Fruit fly (Drosophila melanogaster) whole organism, embryonic: Measurements from ENCODE around the gene Rcd2.

Experiments
- ATbp ChIP-seq: fragments of 200-800 bp; sonication (Bioruptor generic); optimal IDR thresholded peaks from 2 replicates; lab custom pipeline; 2017; ENCODE audit warnings: missing biosample characterization, mild to moderate bottlenecking, missing genetic modification characterization, missing genetic modification reagents
- BEAF-32 ChIP-seq: fragments of 200-800 bp; sonication (Bioruptor generic); optimal IDR thresholded peaks from 3 replicates; lab custom pipeline; 2017; ENCODE audit warnings: missing biosample characterization, missing genetic modification characterization, mild to moderate bottlenecking, moderate library complexity, missing genetic modification reagents
- CG10147 ChIP-seq: fragments of 200-800 bp; sonication (Bioruptor generic); optimal IDR thresholded peaks from 2 replicates; lab custom pipeline; 2019; ENCODE audit warnings: missing biosample characterization, mild to moderate bottlenecking, missing genetic modification characterization, moderate library complexity
- CG10565 ChIP-seq: fragments of 200-800 bp; sonication (Bioruptor generic); optimal IDR thresholded peaks from 3 replicates; lab custom pipeline; 2016; ENCODE audit warnings: missing biosample characterization, mild to moderate bottlenecking, missing genetic modification characterization
- CG10654 ChIP-seq: fragments of 200-800 bp; sonication (Bioruptor generic); optimal IDR thresholded peaks from 2 replicates; lab custom pipeline; 2016; ENCODE audit warnings: missing biosample characterization, missing genetic modification characterization
- CG10979 ChIP-seq: fragments of 200-800 bp; sonication (Bioruptor generic); optimal IDR thresholded peaks from 2 replicates; lab custom pipeline; 2018; ENCODE audit warnings: missing biosample characterization, mild to moderate bottlenecking, missing genetic modification characterization, moderate library complexity
- CG12769 ChIP-seq: fragments of 200-800 bp; sonication (Bioruptor generic); optimal IDR thresholded peaks from 2 replicates; lab custom pipeline; 2019; ENCODE audit warnings: missing biosample characterization, mild to moderate bottlenecking, missing genetic modification characterization, moderate library complexity
- CG13296 ChIP-seq: fragments of 200-800 bp; sonication (Bioruptor generic); optimal IDR thresholded peaks from 3 replicates; lab custom pipeline; 2018; ENCODE audit warnings: missing biosample characterization, mild to moderate bottlenecking, missing genetic modification characterization
- CG14965 ChIP-seq: fragments of 200-800 bp; sonication (Bioruptor generic); optimal IDR thresholded peaks from 2 replicates; lab custom pipeline; 2016; ENCODE audit warnings: missing biosample characterization, missing genetic modification characterization, borderline replicate concordance
- CG18599 ChIP-seq: fragments of 200-800 bp; sonication (Bioruptor generic); optimal IDR thresholded peaks from 3 replicates; lab custom pipeline; 2017; ENCODE audit warnings: missing biosample characterization, missing genetic modification characterization, mild to moderate bottlenecking, moderate library complexity, missing genetic modification reagents
- CG2116 ChIP-seq: fragments of 200-800 bp; sonication (Bioruptor generic); optimal IDR thresholded peaks from 3 replicates; lab custom pipeline; 2018; ENCODE audit warnings: missing biosample characterization, mild to moderate bottlenecking, missing genetic modification characterization
- CG2120 ChIP-seq: fragments of 200-800 bp; sonication (Bioruptor generic); optimal IDR thresholded peaks from 3 replicates; lab custom pipeline; 2016; ENCODE audit warnings: missing biosample characterization, missing genetic modification characterization
- CG31365 ChIP-seq: fragments of 200-800 bp; sonication (Bioruptor generic); optimal IDR thresholded peaks from 2 replicates; lab custom pipeline; 2018; ENCODE audit warnings: missing biosample characterization, mild to moderate bottlenecking, missing genetic modification characterization
- CG32772 ChIP-seq: fragments of 200-800 bp; sonication (Bioruptor generic); IDR thresholded peaks from 2 replicates; pipeline ENCODE4 v1.3.6; 2022; ENCODE audit warnings: missing biosample characterization, missing genetic modification characterization
- CG6791 ChIP-seq: fragments of 200-800 bp; sonication (Bioruptor generic); IDR thresholded peaks from 3 replicates; pipeline ENCODE4 v1.3.6; 2022; ENCODE audit warnings: missing biosample characterization, missing genetic modification characterization; ENCODE audit not compliant: partially characterized antibody
- CG8388 ChIP-seq: fragments of 200-800 bp; sonication (Bioruptor generic); optimal IDR thresholded peaks from 2 replicates; lab custom pipeline; 2019; ENCODE audit warnings: missing biosample characterization, mild to moderate bottlenecking, missing genetic modification characterization, moderate library complexity
- CG8765 ChIP-seq: fragments of 200-800 bp; sonication (Bioruptor generic); IDR thresholded peaks from 2 replicates; pipeline ENCODE4 v1.3.6; 2022; ENCODE audit warnings: missing biosample characterization, missing genetic modification characterization
- CG9797 ChIP-seq: fragments of 200-800 bp; sonication (Bioruptor generic); optimal IDR thresholded peaks from 3 replicates; lab custom pipeline; 2018; ENCODE audit warnings: missing biosample characterization, mild to moderate bottlenecking, missing genetic modification characterization
- CG9932 ChIP-seq: fragments of 200-800 bp; sonication (Bioruptor generic); IDR thresholded peaks from 2 replicates; pipeline ENCODE4 v1.3.6; 2022; ENCODE audit warnings: missing biosample characterization, missing genetic modification characterization
- E2f2 ChIP-seq: fragments of 200-800 bp; sonication (Bioruptor generic); IDR thresholded peaks from 2 replicates; pipeline ENCODE4 v1.3.6; 2022; ENCODE audit warnings: missing biosample characterization, missing genetic modification characterization
- MBD-R2 ChIP-seq: fragments of 200-800 bp; sonication (Bioruptor generic); IDR thresholded peaks from 2 replicates; pipeline ENCODE4 v1.3.6; 2022; ENCODE audit warnings: missing biosample characterization, missing genetic modification characterization
- MESR4 ChIP-seq: fragments of 200-800 bp; sonication (Bioruptor generic); optimal IDR thresholded peaks from 2 replicates; lab custom pipeline; 2018; ENCODE audit warnings: missing biosample characterization, mild to moderate bottlenecking, missing genetic modification characterization, moderate library complexity
- Nf-YC ChIP-seq: fragments of 200-800 bp; optimal IDR thresholded peaks from 3 replicates; lab custom pipeline; 2019; ENCODE audit warnings: missing biosample characterization, mild to moderate bottlenecking, missing genetic modification characterization, moderate library complexity
- Pdp1 ChIP-seq, 2 experiments: fragments of 200-800 bp; sonication (Bioruptor generic); optimal IDR thresholded peaks; 3 replicates each; lab custom pipeline; 2016; ENCODE audit warnings: missing biosample characterization in 2 of 2, missing genetic modification characterization in 2 of 2, mild to moderate bottlenecking in 1 of 2, moderate library complexity in 1 of 2
- Side ChIP-seq: fragments of 200-800 bp; sonication (Bioruptor generic); optimal IDR thresholded peaks from 2 replicates; lab custom pipeline; 2016; ENCODE audit warnings: missing biosample characterization, missing genetic modification characterization
- Sox102F ChIP-seq: fragments of 200-800 bp; sonication (Bioruptor generic); optimal IDR thresholded peaks from 2 replicates; lab custom pipeline; 2018; ENCODE audit warnings: missing biosample characterization, mild to moderate bottlenecking, missing genetic modification characterization, moderate library complexity
- Spps ChIP-seq: fragments of 200-800 bp; sonication (Bioruptor generic); optimal IDR thresholded peaks from 2 replicates; lab custom pipeline; 2018; ENCODE audit warnings: missing biosample characterization, mild to moderate bottlenecking, missing genetic modification characterization
- Trl ChIP-seq, 3 experiments: fragments of >200 bp in 2 of 3; fragments of 200-800 bp in 1 of 3; sonication (Bioruptor generic) in 1 of 3; optimal IDR thresholded peaks; 2 replicates in 1 of 3; 3 replicates in 2 of 3; lab custom pipeline; 2016 to 2017; ENCODE audit warnings: missing biosample characterization in 1 of 3, missing genetic modification characterization in 1 of 3
- Usf ChIP-seq: fragments of 200-800 bp; sonication (Bioruptor generic); optimal IDR thresholded peaks from 2 replicates; lab custom pipeline; 2017; ENCODE audit warnings: missing genotype, missing biosample characterization, missing genetic modification characterization
- bab2 ChIP-seq: fragments of 200-800 bp; sonication (Bioruptor generic); optimal IDR thresholded peaks from 2 replicates; lab custom pipeline; 2016; ENCODE audit warnings: missing biosample characterization, missing genetic modification characterization
- bbx ChIP-seq: fragments of 200-800 bp; sonication (Bioruptor generic); IDR thresholded peaks from 2 replicates; pipeline ENCODE4 v1.3.6; 2022; ENCODE audit warnings: missing biosample characterization, missing genetic modification characterization; ENCODE audit not compliant: partially characterized antibody
- cg ChIP-seq: fragments of 200-800 bp; sonication (Bioruptor generic); optimal IDR thresholded peaks from 3 replicates; lab custom pipeline; 2019; ENCODE audit warnings: missing biosample characterization, mild to moderate bottlenecking, missing genetic modification characterization, moderate library complexity
- chn ChIP-seq: fragments of 200-800 bp; sonication (Bioruptor generic); optimal IDR thresholded peaks from 2 replicates; lab custom pipeline; 2016; ENCODE audit warnings: missing biosample characterization, missing genetic modification characterization
- disco-r ChIP-seq: fragments of 200-800 bp; sonication (Bioruptor generic); optimal IDR thresholded peaks from 2 replicates; lab custom pipeline; 2016; ENCODE audit warnings: missing biosample characterization, missing genetic modification characterization
- dmrt11E ChIP-seq: fragments of 200-800 bp; sonication (Bioruptor generic); optimal IDR thresholded peaks from 3 replicates; lab custom pipeline; 2018; ENCODE audit warnings: missing biosample characterization, mild to moderate bottlenecking, missing genetic modification characterization, moderate library complexity
- mam ChIP-seq: fragments of 200-800 bp; sonication (Bioruptor generic); optimal IDR thresholded peaks from 3 replicates; lab custom pipeline; 2016; ENCODE audit warnings: missing biosample characterization, missing genetic modification characterization
- nau ChIP-seq: fragments of 200-800 bp; sonication (Bioruptor generic); optimal IDR thresholded peaks from 3 replicates; lab custom pipeline; 2017; ENCODE audit warnings: missing biosample characterization, mild to moderate bottlenecking, missing genetic modification characterization, missing genetic modification reagents
- pnt ChIP-seq: fragments of 200-800 bp; sonication (Bioruptor generic); optimal IDR thresholded peaks from 3 replicates; lab custom pipeline; 2016; ENCODE audit warnings: missing biosample characterization, missing genetic modification characterization
- pros ChIP-seq: fragments of 200-800 bp; sonication (Bioruptor generic); optimal IDR thresholded peaks from 3 replicates; lab custom pipeline; 2019; ENCODE audit warnings: missing biosample characterization, mild to moderate bottlenecking, missing genetic modification characterization, moderate library complexity
- ro ChIP-seq: fragments of 200-800 bp; sonication (Bioruptor generic); IDR thresholded peaks from 2 replicates; pipeline ENCODE4 v1.3.6; 2022; ENCODE audit warnings: missing biosample characterization, missing genetic modification characterization
- run ChIP-seq: fragments of 200-800 bp; sonication (Bioruptor generic); optimal IDR thresholded peaks from 3 replicates; lab custom pipeline; 2018; ENCODE audit warnings: missing biosample characterization, mild to moderate bottlenecking, missing genetic modification characterization
- slbo ChIP-seq: fragments of 200-800 bp; sonication (Bioruptor generic); IDR thresholded peaks from 2 replicates; pipeline ENCODE4 v1.3.6; 2022; ENCODE audit warnings: missing biosample characterization, missing genetic modification characterization
- stwl ChIP-seq: fragments of 200-800 bp; sonication (Bioruptor generic); optimal IDR thresholded peaks from 3 replicates; lab custom pipeline; 2018; ENCODE audit warnings: missing biosample characterization, mild to moderate bottlenecking, missing genetic modification characterization, moderate library complexity
- vvl ChIP-seq: fragments of 200-800 bp; sonication (Bioruptor generic); IDR thresholded peaks from 2 replicates; pipeline ENCODE4 v1.3.6; 2022; ENCODE audit warnings: missing biosample characterization, missing genetic modification characterization

Gene Rcd2

dm6 chr3L:20497124-20497996 is 42.9 kb downstream of the Rcd2 start, which contains the start of gene CG32425 (continued):
- peak; percentile 5 for TF ChIP-seq CG18599
- TF ChIP-seq E2f2 (GFP tag; lab: Robert Waterston, UW) = peak; percentile 51
- TF ChIP-seq MESR4 (GFP tag; lab: Kevin White, UChicago) = peak; percentile 23
- peak; percentile 44 for TF ChIP-seq CG2116
- TF ChIP-seq CG9797 (GFP tag; lab: Kevin White, UChicago) = peak; percentile 35
- peak; percentile 45; the same call in 1 of the 2 replicates for TF ChIP-seq slbo (GFP tag; lab: Robert Waterston, UW)
- peak; percentile 28 for TF ChIP-seq CG2120 (GFP tag; lab: Kevin White, UChicago)
- peak; percentile 8 for TF ChIP-seq CG10654 (GFP tag; lab: Kevin White, UChicago)
- TF ChIP-seq CG13296 (GFP tag; lab: Kevin White, UChicago) = peak; percentile 6
- peak; percentile 54 for TF ChIP-seq bbx (GFP tag; lab: Robert Waterston, UW)
- peak; percentile 35; the same call in 1 of the 2 replicates for TF ChIP-seq CG9932 (GFP tag; lab: Robert Waterston, UW)
- TF ChIP-seq Pdp1 (GFP tag; optimal IDR thresholded peaks at IDR 0.05; lab: Kevin White, UChicago) = peak in 1 of 2 experiments; percentile 80
- TF ChIP-seq disco-r (GFP tag; lab: Kevin White, UChicago) = no peak
- no peak for TF ChIP-seq CG8765 (GFP tag; lab: Robert Waterston, UW)
- TF ChIP-seq CG12769 = peak; percentile 7
- TF ChIP-seq CG31365 (tag; lab: Kevin White, UChicago) = no peak

- no peak for TF ChIP-seq CG18599
- no peak for TF ChIP-seq Usf (GFP tag; lab: Kevin White, UChicago)
- no peak for TF ChIP-seq CG10147 (GFP tag; lab: Kevin White, UChicago)
- no peak for TF ChIP-seq CG6791 (GFP tag; lab: Robert Waterston, UW)
- TF ChIP-seq pros = no peak
- no peak for TF ChIP-seq mam (GFP tag; lab: Kevin White, UChicago)
- no peak for TF ChIP-seq Side
- TF ChIP-seq vvl (GFP tag; lab: Robert Waterston, UW) = no peak
- TF ChIP-seq CG10565 (GFP tag; lab: Kevin White, UChicago) = no peak
- no peak for TF ChIP-seq nau (GFP tag; lab: Kevin White, UChicago)
- TF ChIP-seq Sox102F (GFP tag; lab: Kevin White, UChicago) = no peak
- TF ChIP-seq Trl (optimal IDR thresholded peaks at IDR 0.05; lab: Kevin White, UChicago) = no peak
- no peak for TF ChIP-seq Trl (GFP tag; optimal IDR thresholded peaks at IDR 0.05; lab: Kevin White, UChicago)
- no peak for TF ChIP-seq chn
- TF ChIP-seq MBD-R2 (GFP tag; lab: Robert Waterston, UW) = peak; percentile 60
- peak; percentile 41 for TF ChIP-seq BEAF-32 (GFP tag; lab: Kevin White, UChicago)
- no peak for TF ChIP-seq cg (GFP tag; lab: Kevin White, UChicago)
- no peak for TF ChIP-seq bab2 (GFP tag; lab: Kevin White, UChicago)
- no peak for TF ChIP-seq Spps
- TF ChIP-seq CG14965 = no peak
- no peak for TF ChIP-seq pnt
- no peak for TF ChIP-seq run
- no peak for TF ChIP-seq CG8388 (GFP tag; lab: Kevin White, UChicago)
- no peak for TF ChIP-seq CG32772 (GFP tag; lab: Robert Waterston, UW)
- TF ChIP-seq disco-r (GFP tag; lab: Kevin White, UChicago) = no peak
- peak; percentile 77 for TF ChIP-seq stwl
- no peak for TF ChIP-seq Nf-YC (tag; lab: Kevin White, UChicago)
- TF ChIP-seq ATbp (GFP tag; lab: Kevin White, UChicago) = no peak
- TF ChIP-seq ro (GFP tag; lab: Robert Waterston, UW) = no peak
- no peak for TF ChIP-seq CG10979 (tag; lab: Kevin White, UChicago)
- no peak for TF ChIP-seq dmrt11E (tag; lab: Kevin White, UChicago)
Observed at dm6 chr3L:20494780-20495591, 45.2 kb downstream of the Rcd2 start, which contains the start of gene ZnT77C. ZnT77C (minus strand) TSS chr3L:20494921.
